Fruit fly (Drosophila melanogaster) whole organism, embryonic: ENCODE measurements around the gene CG32706.

Experiments used
- BEAF-32 ChIP-seq: fragments of 200-800 bp; sonication (Bioruptor generic); optimal IDR thresholded peaks from 3 replicates; lab custom pipeline; 2017; ENCODE audit warnings: missing biosample characterization, missing genetic modification characterization, mild to moderate bottlenecking, moderate library complexity, missing genetic modification reagents
- Bgb ChIP-seq: fragments of 200-800 bp; sonication (Bioruptor generic); IDR thresholded peaks from 2 replicates; pipeline ENCODE4 v1.3.6; 2022; ENCODE audit warnings: missing biosample characterization, missing genetic modification characterization; ENCODE audit not compliant: partially characterized antibody
- CG12236 ChIP-seq: fragments of 200-800 bp; sonication (Bioruptor generic); optimal IDR thresholded peaks from 2 replicates; lab custom pipeline; 2016; ENCODE audit warnings: missing biosample characterization, missing genetic modification characterization
- CG13287 ChIP-seq: fragments of 200-800 bp; sonication (Bioruptor generic); IDR thresholded peaks from 2 replicates; pipeline ENCODE4 v1.3.6; 2022; ENCODE audit warnings: missing biosample characterization, missing genetic modification characterization; ENCODE audit not compliant: partially characterized antibody
- CG14860 ChIP-seq: fragments of 200-800 bp; sonication (Bioruptor generic); IDR thresholded peaks from 3 replicates; pipeline ENCODE4 v1.3.6; 2022; ENCODE audit warnings: missing biosample characterization, missing genetic modification characterization; ENCODE audit not compliant: partially characterized antibody
- CG16813 ChIP-seq: fragments of 200-800 bp; sonication (Bioruptor generic); IDR thresholded peaks from 3 replicates; pipeline ENCODE4 v1.3.6; 2022; ENCODE audit warnings: missing biosample characterization, missing genetic modification characterization; ENCODE audit not compliant: partially characterized antibody
- CG2116 ChIP-seq: fragments of 200-800 bp; sonication (Bioruptor generic); optimal IDR thresholded peaks from 3 replicates; lab custom pipeline; 2018; ENCODE audit warnings: missing biosample characterization, mild to moderate bottlenecking, missing genetic modification characterization
- CG3281 ChIP-seq: fragments of 200-800 bp; sonication (Bioruptor generic); optimal IDR thresholded peaks from 3 replicates; lab custom pipeline; 2017; ENCODE audit warnings: missing biosample characterization, mild to moderate bottlenecking, missing genetic modification characterization
- CG6791 ChIP-seq: fragments of 200-800 bp; sonication (Bioruptor generic); IDR thresholded peaks from 3 replicates; pipeline ENCODE4 v1.3.6; 2022; ENCODE audit warnings: missing biosample characterization, missing genetic modification characterization; ENCODE audit not compliant: partially characterized antibody
- CG7928 ChIP-seq: fragments of 200-800 bp; sonication (Bioruptor generic); optimal IDR thresholded peaks from 2 replicates; lab custom pipeline; 2017; ENCODE audit warnings: missing biosample characterization, mild to moderate bottlenecking, missing genetic modification characterization
- CG7963 ChIP-seq: fragments of 200-800 bp; sonication (Bioruptor generic); IDR thresholded peaks from 3 replicates; pipeline ENCODE4 v1.3.6; 2022; ENCODE audit warnings: missing biosample characterization, missing genetic modification characterization; ENCODE audit not compliant: partially characterized antibody
- D ChIP-seq, 2 experiments: fragments of 200-800 bp in 1 of 2; fragments of >200 bp in 1 of 2; sonication (Bioruptor generic) in 1 of 2; optimal IDR thresholded peaks; 2 replicates in 1 of 2; 3 replicates in 1 of 2; lab custom pipeline; 2017; ENCODE audit warnings: mild to moderate bottlenecking in 1 of 2, missing biosample characterization in 1 of 2, missing genetic modification characterization in 1 of 2, missing genetic modification reagents in 1 of 2
- Dll ChIP-seq: fragments of 200-800 bp; sonication (Bioruptor generic); IDR thresholded peaks from 4 replicates; pipeline ENCODE4 v1.3.6; 2022; ENCODE audit warnings: missing biosample characterization, missing genetic modification characterization; ENCODE audit not compliant: partially characterized antibody
- Dp ChIP-seq: fragments of 200-800 bp; sonication (Bioruptor generic); optimal IDR thresholded peaks from 2 replicates; lab custom pipeline; 2018; ENCODE audit warnings: missing biosample characterization, mild to moderate bottlenecking, missing genetic modification characterization, moderate library complexity
- Dref ChIP-seq: fragments of 200-800 bp; sonication (Bioruptor generic); IDR thresholded peaks from 2 replicates; pipeline ENCODE4 v1.3.6; 2022; ENCODE audit warnings: missing biosample characterization, missing genetic modification characterization
- Drgx ChIP-seq: fragments of 200-800 bp; sonication (Bioruptor generic); IDR thresholded peaks from 2 replicates; pipeline ENCODE4 v1.3.6; 2022; ENCODE audit warnings: missing biosample characterization, missing genetic modification characterization
- E2f2 ChIP-seq: fragments of 200-800 bp; sonication (Bioruptor generic); IDR thresholded peaks from 2 replicates; pipeline ENCODE4 v1.3.6; 2022; ENCODE audit warnings: missing biosample characterization, missing genetic modification characterization
- HLH4C ChIP-seq: fragments of 200-800 bp; sonication (Bioruptor generic); IDR thresholded peaks from 3 replicates; pipeline ENCODE4 v1.3.6; 2022; ENCODE audit warnings: missing biosample characterization, missing genetic modification characterization; ENCODE audit not compliant: partially characterized antibody
- HmgZ ChIP-seq: fragments of 200-800 bp; sonication (Bioruptor generic); optimal IDR thresholded peaks from 2 replicates; lab custom pipeline; 2018; ENCODE audit warnings: missing biosample characterization, mild to moderate bottlenecking, missing genetic modification characterization
- Myb ChIP-seq: fragments of 200-800 bp; sonication (Bioruptor generic); optimal IDR thresholded peaks from 2 replicates; lab custom pipeline; 2016; ENCODE audit warnings: missing biosample characterization, missing genetic modification characterization
- NC2α ChIP-seq: fragments of 200-800 bp; sonication (Bioruptor generic); optimal IDR thresholded peaks from 2 replicates; lab custom pipeline; 2016; ENCODE audit warnings: missing biosample characterization, missing genetic modification characterization
- Nf-YC ChIP-seq: fragments of 200-800 bp; optimal IDR thresholded peaks from 3 replicates; lab custom pipeline; 2019; ENCODE audit warnings: missing biosample characterization, mild to moderate bottlenecking, missing genetic modification characterization, moderate library complexity
- Opbp ChIP-seq: fragments of 200-800 bp; sonication (Bioruptor generic); IDR thresholded peaks from 3 replicates; pipeline ENCODE4 v1.3.6; 2022; ENCODE audit warnings: missing biosample characterization, missing genetic modification characterization; ENCODE audit not compliant: partially characterized antibody
- Scr ChIP-seq: fragments of 200-800 bp; sonication (Bioruptor generic); IDR thresholded peaks from 2 replicates; pipeline ENCODE4 v1.3.6; 2022; ENCODE audit warnings: missing biosample characterization, missing genetic modification characterization; ENCODE audit not compliant: partially characterized antibody
- Sry-δ ChIP-seq: fragments of 200-800 bp; sonication (Bioruptor generic); optimal IDR thresholded peaks from 2 replicates; lab custom pipeline; 2016; ENCODE audit warnings: missing biosample characterization, missing genetic modification characterization
- amos ChIP-seq: fragments of 200-800 bp; sonication (Bioruptor generic); IDR thresholded peaks from 2 replicates; pipeline ENCODE4 v1.3.6; 2022; ENCODE audit warnings: missing biosample characterization, missing genetic modification characterization; ENCODE audit not compliant: partially characterized antibody
- bbx ChIP-seq: fragments of 200-800 bp; sonication (Bioruptor generic); IDR thresholded peaks from 2 replicates; pipeline ENCODE4 v1.3.6; 2022; ENCODE audit warnings: missing biosample characterization, missing genetic modification characterization; ENCODE audit not compliant: partially characterized antibody
- gcm2 ChIP-seq: fragments of 200-800 bp; sonication (Bioruptor generic); optimal IDR thresholded peaks from 2 replicates; lab custom pipeline; 2016; ENCODE audit warnings: missing biosample characterization, missing genetic modification characterization
- hb ChIP-seq: fragments of 200-800 bp; sonication (Bioruptor generic); IDR thresholded peaks from 3 replicates; pipeline ENCODE4 v1.3.6; 2022; ENCODE audit warnings: missing biosample characterization, missing genetic modification characterization; ENCODE audit not compliant: partially characterized antibody
- inv ChIP-seq: fragments of 200-800 bp; sonication (Bioruptor generic); IDR thresholded peaks from 2 replicates; pipeline ENCODE4 v1.3.6; 2022; ENCODE audit warnings: missing biosample characterization, missing genetic modification characterization; ENCODE audit not compliant: partially characterized antibody
- knrl ChIP-seq: fragments of 200-800 bp; sonication (Bioruptor generic); IDR thresholded peaks from 3 replicates; pipeline ENCODE4 v1.3.6; 2022; ENCODE audit warnings: missing biosample characterization, missing genetic modification characterization; ENCODE audit not compliant: partially characterized antibody
- nerfin-2 ChIP-seq: fragments of 200-800 bp; sonication (Bioruptor generic); IDR thresholded peaks from 2 replicates; pipeline ENCODE4 v1.3.6; 2022; ENCODE audit warnings: missing biosample characterization, missing genetic modification characterization; ENCODE audit not compliant: partially characterized antibody
- pita ChIP-seq: fragments of 200-800 bp; sonication (Bioruptor generic); optimal IDR thresholded peaks from 2 replicates; lab custom pipeline; 2017; ENCODE audit warnings: missing biosample characterization, mild to moderate bottlenecking, missing genetic modification characterization
- prd ChIP-seq, 3 experiments: fragments of >200 bp in 2 of 3; fragments of 200-800 bp in 1 of 3; sonication (Bioruptor generic) in 1 of 3; optimal IDR thresholded peaks in 2 of 3; IDR thresholded peaks in 1 of 3; 2 replicates in 2 of 3; 3 replicates in 1 of 3; pipeline versions ENCODE4 v1.3.6 to Lab custom; 2017 to 2022; ENCODE audit warnings: missing biosample characterization in 1 of 3, missing genetic modification characterization in 1 of 3
- pzg ChIP-seq: fragments of 200-800 bp; sonication (Bioruptor generic); optimal IDR thresholded peaks from 3 replicates; lab custom pipeline; 2018; ENCODE audit warnings: missing biosample characterization, mild to moderate bottlenecking, missing genetic modification characterization, moderate library complexity
- row ChIP-seq: fragments of 200-800 bp; sonication (Bioruptor generic); IDR thresholded peaks from 3 replicates; pipeline ENCODE4 v1.3.6; 2022; ENCODE audit warnings: missing biosample characterization, missing genetic modification characterization
- sens ChIP-seq: fragments of 200-800 bp; sonication (Bioruptor generic); peaks from one replicate; lab custom pipeline; 2016; ENCODE audit warnings: missing biosample characterization, missing genetic modification characterization
- slbo ChIP-seq: fragments of 200-800 bp; sonication (Bioruptor generic); IDR thresholded peaks from 2 replicates; pipeline ENCODE4 v1.3.6; 2022; ENCODE audit warnings: missing biosample characterization, missing genetic modification characterization
- stwl ChIP-seq: fragments of 200-800 bp; sonication (Bioruptor generic); optimal IDR thresholded peaks from 3 replicates; lab custom pipeline; 2018; ENCODE audit warnings: missing biosample characterization, mild to moderate bottlenecking, missing genetic modification characterization, moderate library complexity
- tna ChIP-seq: fragments of 200-800 bp; sonication (Bioruptor generic); IDR thresholded peaks from 2 replicates; pipeline ENCODE4 v1.3.6; 2022; ENCODE audit warnings: missing biosample characterization, missing genetic modification characterization; ENCODE audit not compliant: partially characterized antibody
- trem ChIP-seq: fragments of 200-800 bp; optimal IDR thresholded peaks from 3 replicates; lab custom pipeline; 2019; ENCODE audit warnings: missing biosample characterization, mild to moderate bottlenecking, missing genetic modification characterization, moderate library complexity
- unc-4 ChIP-seq: fragments of 200-800 bp; sonication (Bioruptor generic); IDR thresholded peaks from 2 replicates; pipeline ENCODE4 v1.3.6; 2022; ENCODE audit warnings: missing biosample characterization, missing genetic modification characterization; ENCODE audit not compliant: partially characterized antibody
- usp ChIP-seq: fragments of >200 bp; optimal IDR thresholded peaks from 2 replicates; lab custom pipeline; 2017; ENCODE audit warnings: missing biosample characterization, missing genetic modification characterization
- vnd ChIP-seq: fragments of 200-800 bp; sonication (Bioruptor generic); IDR thresholded peaks from 3 replicates; pipeline ENCODE4 v1.3.6; 2022; ENCODE audit warnings: missing biosample characterization, missing genetic modification characterization; ENCODE audit not compliant: partially characterized antibody

CG32706 gene

dm6 chrX:9086702-9087179, at the start of gene CG32706:
Gene CG32706, plus strand, starts transcription at chrX:9087129.
- TF ChIP-seq CG16813 (GFP tag; lab: Robert Waterston, UW), result peak; percentile 61
- TF ChIP-seq Opbp (GFP tag; lab: Robert Waterston, UW), result peak; percentile 54; the same call in 2 of the 3 replicates
- TF ChIP-seq E2f2, result peak; percentile 78
- peak; percentile 38; the same call in 1 of the 2 replicates for TF ChIP-seq amos (GFP tag; lab: Robert Waterston, UW)
- peak; percentile 19; the same call in 1 of the 2 replicates for TF ChIP-seq tna (GFP tag; lab: Robert Waterston, UW)
- TF ChIP-seq hb (GFP tag; lab: Robert Waterston, UW), result peak; percentile 57; the same call in 2 of the 3 replicates
- peak; percentile 41; the same call in 1 of the 3 replicates for TF ChIP-seq CG14860 (GFP tag; lab: Robert Waterston, UW)
- TF ChIP-seq Sry-δ (GFP tag; lab: Kevin White, UChicago), result peak; percentile 23
- TF ChIP-seq Dll, result peak; percentile 60; the same call in 2 of the 4 replicates
- TF ChIP-seq inv (GFP tag; lab: Robert Waterston, UW), result peak; percentile 32; the same call in 1 of the 2 replicates
- peak; percentile 30; the same call in 1 of the 3 replicates for TF ChIP-seq knrl (GFP tag; lab: Robert Waterston, UW)
- peak; percentile 45; the same call in 1 of the 2 replicates for TF ChIP-seq unc-4 (GFP tag; lab: Robert Waterston, UW)
- 0 out of 3 replicates have a peak, but pooled peaks have one; percentile 9 for TF ChIP-seq row (GFP tag; lab: Robert Waterston, UW)
- peak; percentile 58 for TF ChIP-seq Scr (GFP tag; lab: Robert Waterston, UW)
- 0 out of 3 replicates have a peak, but pooled peaks have one; percentile 43 for TF ChIP-seq CG7963
- TF ChIP-seq CG6791 (GFP tag; lab: Robert Waterston, UW), result peak; percentile 68; the same call in 2 of the 3 replicates
- TF ChIP-seq nerfin-2, result peak; percentile 44; the same call in 1 of the 2 replicates
- peak; percentile 52; the same call in 1 of the 2 replicates for TF ChIP-seq bbx
- TF ChIP-seq Dref, result peak; percentile 68
- TF ChIP-seq vnd, result peak; percentile 51; the same call in 1 of the 3 replicates
- TF ChIP-seq HLH4C (GFP tag; lab: Robert Waterston, UW), result peak; percentile 72
- peak; percentile 54; the same call in 1 of the 2 replicates for TF ChIP-seq Bgb
- TF ChIP-seq CG13287 (GFP tag; lab: Robert Waterston, UW), result peak; percentile 53
- TF ChIP-seq, all 482 proteins: peak for 23; not testable (repeated sequence) for 459

- no peak for TF ChIP-seq CG7928 (GFP tag; lab: Kevin White, UChicago)
- TF ChIP-seq CG3281 (GFP tag; lab: Kevin White, UChicago), result no peak
- TF ChIP-seq gcm2 (GFP tag; lab: Kevin White, UChicago), result no peak
- TF ChIP-seq Drgx, result peak; percentile 30; the same call in 1 of the 2 replicates
- TF ChIP-seq usp (GFP tag; lab: Kevin White, UChicago), result no peak
Observed at dm6 chrX:9038778-9039177, 48.2 kb upstream of the CG32706 start.

- peak; percentile 83 for TF ChIP-seq sens
- no peak for TF ChIP-seq slbo
- peak; percentile 20 for TF ChIP-seq Sry-δ (GFP tag; lab: Kevin White, UChicago)
- TF ChIP-seq trem (tag; lab: Kevin White, UChicago), result peak; percentile 24
- peak; percentile 73 for TF ChIP-seq pita (GFP tag; lab: Kevin White, UChicago)
- no peak for TF ChIP-seq prd (optimal IDR thresholded peaks at IDR 0.05; lab: Kevin White, UChicago)
- TF ChIP-seq prd (GFP tag; IDR thresholded peaks at IDR 0.05; lab: Robert Waterston, UW), result no peak
- TF ChIP-seq D (optimal IDR thresholded peaks at IDR 0.05; lab: Kevin White, UChicago), result no peak
- no peak for TF ChIP-seq D (GFP tag; optimal IDR thresholded peaks at IDR 0.05; lab: Kevin White, UChicago)
- TF ChIP-seq Nf-YC (tag; lab: Kevin White, UChicago), result peak; percentile 8
- TF ChIP-seq NC2α (GFP tag; lab: Kevin White, UChicago), result no peak
- peak; percentile 49 for TF ChIP-seq BEAF-32 (GFP tag; lab: Kevin White, UChicago)
- peak; percentile 53 for TF ChIP-seq Dp (GFP tag; lab: Kevin White, UChicago)
- TF ChIP-seq stwl (tag; lab: Kevin White, UChicago), result peak; percentile 34
- peak; percentile 21 for TF ChIP-seq pzg (GFP tag; lab: Kevin White, UChicago)
- peak; percentile 6 for TF ChIP-seq CG2116
- TF ChIP-seq CG6791 (GFP tag; lab: Robert Waterston, UW), result 0 out of 3 replicates have a peak, but pooled peaks have one; percentile 9
- no peak for TF ChIP-seq CG12236 (GFP tag; lab: Kevin White, UChicago)
- peak; percentile 34 for TF ChIP-seq HmgZ (tag; lab: Kevin White, UChicago)
- peak; percentile 38 for TF ChIP-seq Myb (GFP tag; lab: Kevin White, UChicago)
Observed at dm6 chrX:9040855-9041254, 46.1 kb upstream of the CG32706 start.
